Worm (Caenorhabditis elegans): ENCODE data around the gene clec-38.

The clec-38 gene

ce11 chrV:16774428-16774827, 39.0 kb upstream of the clec-38 start:
- TF ChIP-seq ceh-36 (tag; optimal IDR thresholded peaks at IDR 0.05) (no peak), F13C5.2 (tag; optimal IDR thresholded peaks at IDR 0.05) (no peak), pes-1 (GFP tag; IDR thresholded peaks at IDR 0.05) (no peak), aly-1 (tag; optimal IDR thresholded peaks at IDR 0.05) (no peak), hmbx-1 (tag; optimal IDR thresholded peaks at IDR 0.05) (no peak)

- TF ChIP-seq hmbx-1 (tag; optimal IDR thresholded peaks at IDR 0.05) (no peak), tra-4 (tag; optimal IDR thresholded peaks at IDR 0.05) (no peak), ceh-36 (tag; optimal IDR thresholded peaks at IDR 0.05) (no peak)
Measured at ce11 chrV:16759937-16760336, 24.5 kb upstream of the clec-38 start.

- TF ChIP-seq sea-1 (GFP tag; conservative IDR thresholded peaks at IDR 0.05): no peak
- no peak for TF ChIP-seq ets-7 (tag; optimal IDR thresholded peaks at IDR 0.05)
- TF ChIP-seq ceh-13 (GFP tag; optimal IDR thresholded peaks at IDR 0.05): no peak
- TF ChIP-seq scrt-1 (GFP tag; IDR thresholded peaks at IDR 0.05): no peak
- no peak for TF ChIP-seq tbx-37 (GFP tag; conservative IDR thresholded peaks at IDR 0.05)
- TF ChIP-seq B0310.2 (tag; optimal IDR thresholded peaks at IDR 0.05): no peak
- TF ChIP-seq tbx-11 (GFP tag; IDR thresholded peaks at IDR 0.05): no peak
- no peak for TF ChIP-seq pes-1 (GFP tag; IDR thresholded peaks at IDR 0.05)
- no peak for TF ChIP-seq F13C5.2 (tag; optimal IDR thresholded peaks at IDR 0.05)
- TF ChIP-seq hnd-1 (tag; optimal IDR thresholded peaks at IDR 0.05): no peak
- no peak for TF ChIP-seq ceh-36 (tag; optimal IDR thresholded peaks at IDR 0.05)
- no peak for TF ChIP-seq ama-1 (optimal IDR thresholded peaks at IDR 0.05)
- no peak for TF ChIP-seq tra-4 (tag; optimal IDR thresholded peaks at IDR 0.05)
- no peak for TF ChIP-seq flt-1 (GFP tag; IDR thresholded peaks at IDR 0.05)
Measured at ce11 chrV:16756166-16756565, 20.7 kb upstream of the clec-38 start.

ce11 chrV:16752089-16753030, 16.9 kb upstream of the clec-38 start:
- TF ChIP-seq flt-1 (GFP tag; IDR thresholded peaks at IDR 0.05) (no peak), sea-1 (GFP tag; conservative IDR thresholded peaks at IDR 0.05) (no peak), hmg-4 (GFP tag; optimal IDR thresholded peaks at IDR 0.05) (no peak), ama-1 (optimal IDR thresholded peaks at IDR 0.05) (no peak), tra-4 (tag; optimal IDR thresholded peaks at IDR 0.05) (no peak), ets-7 (tag; optimal IDR thresholded peaks at IDR 0.05) (no peak), F13C5.2 (tag; optimal IDR thresholded peaks at IDR 0.05) (no peak), B0310.2 (tag; optimal IDR thresholded peaks at IDR 0.05) (no peak), ceh-36 (tag; optimal IDR thresholded peaks at IDR 0.05) (no peak), scrt-1 (GFP tag; IDR thresholded peaks at IDR 0.05) (no peak), tbx-11 (GFP tag; IDR thresholded peaks at IDR 0.05) (no peak), pes-1 (GFP tag; IDR thresholded peaks at IDR 0.05) (no peak)

- TF ChIP-seq hmg-4 (GFP tag; optimal IDR thresholded peaks at IDR 0.05) (no peak), pes-1 (GFP tag; IDR thresholded peaks at IDR 0.05) (no peak), sea-1 (GFP tag; conservative IDR thresholded peaks at IDR 0.05) (no peak)
Measured at ce11 chrV:16749473-16749872, 14.1 kb upstream of the clec-38 start.

- TF ChIP-seq ceh-13 (GFP tag; optimal IDR thresholded peaks at IDR 0.05): no peak
- TF ChIP-seq ets-7 (tag; optimal IDR thresholded peaks at IDR 0.05): no peak
- no peak for TF ChIP-seq ceh-36 (tag; optimal IDR thresholded peaks at IDR 0.05)
- no peak for TF ChIP-seq hmg-4 (GFP tag; optimal IDR thresholded peaks at IDR 0.05)
- no peak for TF ChIP-seq pes-1 (GFP tag; IDR thresholded peaks at IDR 0.05)
- TF ChIP-seq tbx-11 (GFP tag; IDR thresholded peaks at IDR 0.05): no peak
- no peak for TF ChIP-seq tra-4 (tag; optimal IDR thresholded peaks at IDR 0.05)
- no peak for TF ChIP-seq scrt-1 (GFP tag; IDR thresholded peaks at IDR 0.05)
Measured at ce11 chrV:16747031-16747672, 11.7 kb upstream of the clec-38 start, which contains the start of gene dkf-2. dkf-2 (plus strand) TSS chrV:16747622.

- TF ChIP-seq ceh-36 (tag; optimal IDR thresholded peaks at IDR 0.05) (no peak), tra-4 (tag; optimal IDR thresholded peaks at IDR 0.05) (no peak), aly-1 (tag; optimal IDR thresholded peaks at IDR 0.05) (no peak), tbx-37 (GFP tag; conservative IDR thresholded peaks at IDR 0.05) (no peak), hmg-4 (GFP tag; optimal IDR thresholded peaks at IDR 0.05) (no peak), pes-1 (GFP tag; IDR thresholded peaks at IDR 0.05) (no peak), ceh-13 (GFP tag; optimal IDR thresholded peaks at IDR 0.05) (no peak)
Measured at ce11 chrV:16746231-16746990, 11.0 kb upstream of the clec-38 start, which contains the start of gene gyg-2. gyg-2 (minus strand) TSS chrV:16746258.

- TF ChIP-seq hnd-1 (tag; optimal IDR thresholded peaks at IDR 0.05) (no peak), ceh-13 (GFP tag; optimal IDR thresholded peaks at IDR 0.05) (no peak), ets-7 (tag; optimal IDR thresholded peaks at IDR 0.05) (no peak), scrt-1 (GFP tag; IDR thresholded peaks at IDR 0.05) (no peak), tra-4 (tag; optimal IDR thresholded peaks at IDR 0.05) (no peak), aly-1 (tag; optimal IDR thresholded peaks at IDR 0.05) (no peak), B0310.2 (tag; optimal IDR thresholded peaks at IDR 0.05) (no peak), flt-1 (GFP tag; IDR thresholded peaks at IDR 0.05) (no peak)
Measured at ce11 chrV:16745214-16745613, 9.8 kb upstream of the clec-38 start.
